Worm (Caenorhabditis elegans) whole organism, early embryonic: ENCODE results near the gene D1022.2.
A peak's percentile ranks its signal among the peaks of the same experiment; 100 is the strongest.

Experiments
- aly-1 ChIP-seq: sonication (generic microtip); optimal IDR thresholded peaks from 2 replicates; lab custom pipeline; 2016; ENCODE audit warnings: missing genetic modification characterization, missing compliant biosample characterization
- ama-1 ChIP-seq: fragments of 150-350 bp; optimal IDR thresholded peaks from 2 replicates; lab custom pipeline; 2014
- ceh-13 ChIP-seq: fragments of 200-800 bp; sonication (Bioruptor generic); optimal IDR thresholded peaks from 2 replicates; lab custom pipeline; 2018; ENCODE audit warnings: mild to moderate bottlenecking, missing genetic modification characterization, missing compliant biosample characterization
- ceh-36 ChIP-seq: sonication (generic microtip); optimal IDR thresholded peaks from 2 replicates; lab custom pipeline; 2016; ENCODE audit warnings: missing genetic modification characterization, inconsistent platforms, missing compliant biosample characterization
- ets-7 ChIP-seq: sonication (generic microtip); optimal IDR thresholded peaks from 2 replicates; lab custom pipeline; 2016; ENCODE audit warnings: missing genotype, missing genetic modification characterization, missing compliant biosample characterization
- flt-1 ChIP-seq: fragments of 200-800 bp; sonication (Bioruptor generic); IDR thresholded peaks from 2 replicates; pipeline ENCODE4 v1.3.6; 2022; ENCODE audit warnings: missing genetic modification characterization, missing compliant biosample characterization
- hmbx-1 ChIP-seq: sonication (generic microtip); optimal IDR thresholded peaks from 2 replicates; lab custom pipeline; 2016; ENCODE audit warnings: mild to moderate bottlenecking, missing genetic modification characterization, missing compliant biosample characterization
- hmg-4 ChIP-seq: fragments of 200-800 bp; sonication (Bioruptor generic); optimal IDR thresholded peaks from 2 replicates; lab custom pipeline; 2018; ENCODE audit warnings: mild to moderate bottlenecking, missing genetic modification characterization, missing compliant biosample characterization
- sea-1 ChIP-seq: fragments of 200-800 bp; sonication (Bioruptor generic); conservative IDR thresholded peaks from 2 replicates; pipeline ENCODE4 v1.3.6; 2022; ENCODE audit warnings: missing genetic modification characterization, missing compliant biosample characterization
- tbx-11 ChIP-seq: fragments of 200-800 bp; sonication (Bioruptor generic); IDR thresholded peaks from 2 replicates; pipeline ENCODE4 v1.3.6; 2022; ENCODE audit warnings: missing genetic modification characterization, missing compliant biosample characterization
- tbx-37 ChIP-seq: fragments of 200-800 bp; sonication (Bioruptor generic); conservative IDR thresholded peaks from 2 replicates; pipeline ENCODE4 v1.3.6; 2022; ENCODE audit warnings: missing genetic modification reagents, missing genetic modification characterization, missing compliant biosample characterization
- tra-4 ChIP-seq: sonication (generic microtip); optimal IDR thresholded peaks from 2 replicates; lab custom pipeline; 2017; ENCODE audit warnings: missing genetic modification characterization, missing compliant biosample characterization

DNA sequence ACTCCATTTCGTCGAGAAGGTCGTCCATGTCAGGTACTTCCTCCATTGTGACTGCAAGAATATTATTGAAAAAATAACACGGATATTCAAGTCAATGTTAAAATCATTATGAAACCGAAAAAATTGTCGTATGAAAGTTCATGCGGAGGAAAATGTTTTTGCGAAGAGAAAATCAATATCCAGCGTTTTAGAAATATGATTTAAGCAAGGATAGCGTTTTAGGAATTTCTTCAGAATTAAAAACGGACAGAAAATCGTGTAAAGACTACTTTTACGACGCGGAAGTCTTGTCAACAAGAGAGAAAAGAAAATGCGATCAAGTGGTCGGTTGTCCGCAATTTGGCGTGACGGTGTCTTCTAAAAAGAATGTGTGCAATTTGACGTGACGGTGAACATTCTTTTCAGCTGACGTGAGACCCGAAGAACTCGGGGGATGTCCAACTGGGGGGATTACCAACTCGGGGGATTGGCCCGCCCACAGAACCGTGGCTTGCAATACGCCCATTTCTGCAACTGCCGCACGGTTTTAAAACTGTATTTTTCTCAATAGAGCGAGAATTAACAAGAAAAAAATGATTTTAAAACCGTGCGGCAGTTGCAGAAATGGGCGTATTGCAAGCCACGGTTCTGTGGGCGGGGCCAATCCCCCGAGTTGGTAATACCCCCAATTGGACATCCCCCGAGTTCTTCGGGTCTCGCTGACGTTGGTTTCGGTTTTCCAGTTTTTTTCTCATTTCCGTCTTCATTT is 19.4 kb downstream of the D1022.2 start, which contains the start of the genes aka-1 and ubc-6:
- TF ChIP-seq tbx-11 (GFP tag; lab: Robert Waterston, UW) (no peak), sea-1 (GFP tag; lab: Robert Waterston, UW) (peak; percentile 81), ceh-13 (GFP tag; lab: Kevin White, UChicago) (no peak), ama-1 (lab: Kevin White, UChicago) (no peak), tbx-37 (GFP tag; lab: Robert Waterston, UW) (peak; percentile 44; the same call in 1 of the 2 replicates), hmg-4 (GFP tag; lab: Kevin White, UChicago) (no peak), tra-4 (tag; lab: Kevin White, UChicago) (no peak), ets-7 (tag; lab: Kevin White, UChicago) (peak; percentile 34), flt-1 (GFP tag; lab: Robert Waterston, UW) (no peak), aly-1 (no peak), ceh-36 (tag; lab: Kevin White, UChicago) (peak; percentile 17), hmbx-1 (tag; lab: Kevin White, UChicago) (no peak)
